Worm (Caenorhabditis elegans): ENCODE data around the gene daf-36.

ce11 chrV:10243105-10243504 lies 17.6 kb upstream of the daf-36 start, which contains the start of gene C12D8.9:
- no peak for TF ChIP-seq lin-14 (GFP tag; optimal IDR thresholded peaks at IDR 0.05)
- TF ChIP-seq nhr-85 (tag): no peak
- TF ChIP-seq nhr-28 (tag; optimal IDR thresholded peaks at IDR 0.05): no peak
- TF ChIP-seq nhr-12 (tag; optimal IDR thresholded peaks at IDR 0.05): no peak

All from whole organism, L1 larva.